Worm (Caenorhabditis elegans) whole organism, L1 larva: ENCODE data around the gene srb-19.

Source experiments
- C04F5.9 ChIP-seq: sonication (generic microtip); optimal IDR thresholded peaks from 2 replicates; lab custom pipeline; 2016; ENCODE audit warnings: missing genetic modification characterization, missing compliant biosample characterization
- aha-1 ChIP-seq: fragments of 150-350 bp; optimal IDR thresholded peaks from 2 replicates; lab custom pipeline; 2014; ENCODE audit warnings: missing biosample characterization, missing genetic modification characterization
- alr-1 ChIP-seq: fragments of 200-800 bp; sonication (Bioruptor generic); optimal IDR thresholded peaks from 2 replicates; lab custom pipeline; 2018; ENCODE audit warnings: borderline replicate concordance, mild to moderate bottlenecking, missing genetic modification characterization, missing compliant biosample characterization
- blmp-1 ChIP-seq: fragments of 150-350 bp; optimal IDR thresholded peaks from 2 replicates; lab custom pipeline; 2014; ENCODE audit warnings: missing biosample characterization, missing genetic modification characterization
- ceh-82 ChIP-seq, 3 experiments: fragments of 150-350 bp in 1 of 3; sonication (generic microtip) in 2 of 3; optimal IDR thresholded peaks; 2 replicates each; lab custom pipeline; 2014 to 2017; ENCODE audit warnings: missing biosample characterization in 3 of 3, missing genetic modification characterization in 3 of 3
- ces-1 ChIP-seq: fragments of 150-350 bp; optimal IDR thresholded peaks from 2 replicates; lab custom pipeline; 2014; ENCODE audit warnings: missing biosample characterization, missing genetic modification reagents, missing genetic modification characterization
- dpl-1 ChIP-seq, 3 experiments: fragments of 150-350 bp in 2 of 3; sonication (generic microtip) in 1 of 3; optimal IDR thresholded peaks; 2 replicates each; lab custom pipeline; 2014 to 2017; ENCODE audit warnings: missing biosample characterization in 3 of 3, missing genetic modification characterization in 3 of 3, missing genetic modification reagents in 3 of 3
- dsc-1 ChIP-seq: sonication (generic microtip); optimal IDR thresholded peaks from 2 replicates; lab custom pipeline; 2016; ENCODE audit warnings: mild to moderate bottlenecking, missing genetic modification characterization, missing compliant biosample characterization
- efl-1 ChIP-seq, 4 experiments: fragments of 150-350 bp; optimal IDR thresholded peaks in 3 of 4; peaks in 1 of 4; 1 replicate in 1 of 4; 2 replicates in 3 of 4; lab custom pipeline; 2014; ENCODE audit warnings: missing biosample characterization in 2 of 4, missing genetic modification characterization in 2 of 4, missing genetic modification reagents in 2 of 4
- egl-13 ChIP-seq: sonication (generic microtip); optimal IDR thresholded peaks from 2 replicates; lab custom pipeline; 2016; ENCODE audit warnings: missing genotype, missing genetic modification reagents, missing genetic modification characterization, missing compliant biosample characterization
- elt-3 ChIP-seq, 6 experiments: fragments of 150-350 bp in 1 of 6; sonication (generic microtip); optimal IDR thresholded peaks; 2 replicates each; lab custom pipeline; 2017 to 2018; ENCODE audit warnings: missing biosample characterization in 6 of 6, missing genetic modification characterization in 6 of 6, inconsistent platforms in 1 of 6
- fkh-4 ChIP-seq: sonication (generic microtip); optimal IDR thresholded peaks from 2 replicates; lab custom pipeline; 2016; ENCODE audit warnings: missing compliant biosample characterization, missing genetic modification characterization, borderline replicate concordance
- fkh-8 ChIP-seq: sonication (generic microtip); optimal IDR thresholded peaks from 2 replicates; lab custom pipeline; 2016; ENCODE audit warnings: mild to moderate bottlenecking, missing genetic modification characterization, missing compliant biosample characterization
- grh-1 ChIP-seq: fragments of 200-800 bp; sonication (Bioruptor generic); IDR thresholded peaks from 2 replicates; pipeline ENCODE4 v1.3.6; 2022; ENCODE audit warnings: missing genetic modification reagents, missing genetic modification characterization, missing compliant biosample characterization
- hlh-4 ChIP-seq: sonication (generic microtip); optimal IDR thresholded peaks from 2 replicates; lab custom pipeline; 2016; ENCODE audit warnings: mild to moderate bottlenecking, missing genetic modification characterization, missing compliant biosample characterization
- hpl-2 ChIP-seq: fragments of 150-350 bp; optimal IDR thresholded peaks from 2 replicates; lab custom pipeline; 2014; ENCODE audit warnings: missing biosample characterization, missing genetic modification reagents, missing genetic modification characterization
- lin-14 ChIP-seq: fragments of 200-800 bp; sonication (Bioruptor generic); optimal IDR thresholded peaks from 2 replicates; lab custom pipeline; 2018; ENCODE audit warnings: mild to moderate bottlenecking, missing genetic modification characterization, moderate library complexity, missing compliant biosample characterization
- lin-15B ChIP-seq: fragments of 150-350 bp; sonication (generic microtip); optimal IDR thresholded peaks from 3 replicates; lab custom pipeline; 2014; ENCODE audit warnings: missing biosample characterization, missing genetic modification characterization
- mef-2 ChIP-seq: fragments of 150-350 bp; optimal IDR thresholded peaks from 2 replicates; lab custom pipeline; 2014; ENCODE audit warnings: missing biosample characterization, missing genetic modification characterization
- nhr-11 ChIP-seq: fragments of 150-350 bp; optimal IDR thresholded peaks from 2 replicates; lab custom pipeline; 2014; ENCODE audit warnings: missing biosample characterization, missing genetic modification characterization
- nhr-20 ChIP-seq: sonication (generic microtip); optimal IDR thresholded peaks from 2 replicates; lab custom pipeline; 2016; ENCODE audit warnings: mild to moderate bottlenecking, missing genetic modification characterization, missing compliant biosample characterization
- nhr-28 ChIP-seq: fragments of 150-350 bp; optimal IDR thresholded peaks from 2 replicates; lab custom pipeline; 2014; ENCODE audit warnings: missing biosample characterization, missing genetic modification characterization
- nhr-47 ChIP-seq: sonication (generic microtip); optimal IDR thresholded peaks from 2 replicates; lab custom pipeline; 2016; ENCODE audit warnings: mild to moderate bottlenecking, missing genetic modification characterization, moderate library complexity, missing compliant biosample characterization
- nhr-90 ChIP-seq: sonication (generic microtip); optimal IDR thresholded peaks from 2 replicates; lab custom pipeline; 2016; ENCODE audit warnings: mild to moderate bottlenecking, missing genetic modification characterization, missing compliant biosample characterization; ENCODE audit not compliant: poor library complexity
- pqm-1 ChIP-seq: sonication (generic microtip); optimal IDR thresholded peaks from 3 replicates; lab custom pipeline; 2017; ENCODE audit warnings: missing biosample characterization, missing genetic modification characterization
- snu-23 ChIP-seq: sonication (generic microtip); optimal IDR thresholded peaks from 2 replicates; lab custom pipeline; 2016; ENCODE audit warnings: missing genetic modification characterization, missing compliant biosample characterization
- swsn-7 ChIP-seq: sonication (generic microtip); optimal IDR thresholded peaks from 2 replicates; lab custom pipeline; 2016; ENCODE audit warnings: missing genetic modification characterization, missing compliant biosample characterization
- tbx-2 ChIP-seq: sonication (generic microtip); optimal IDR thresholded peaks from 2 replicates; lab custom pipeline; 2016; ENCODE audit warnings: missing genetic modification characterization, missing compliant biosample characterization
- vab-15 ChIP-seq: sonication (generic microtip); optimal IDR thresholded peaks from 2 replicates; lab custom pipeline; 2017; ENCODE audit warnings: missing genotype, mild to moderate bottlenecking, missing genetic modification characterization, missing compliant biosample characterization
- zag-1 ChIP-seq: fragments of 150-350 bp; optimal IDR thresholded peaks from 2 replicates; lab custom pipeline; 2014; ENCODE audit warnings: missing biosample characterization, missing genetic modification characterization
- ztf-4 ChIP-seq: fragments of 150-350 bp; optimal IDR thresholded peaks from 2 replicates; lab custom pipeline; 2014; ENCODE audit warnings: missing biosample characterization, missing genetic modification characterization

Gene srb-19

ce11 chrV:7492924-7493323 is 27.1 kb downstream of the srb-19 start, which contains the start of gene srbc-10:
Gene srbc-10, minus strand, starts transcription at chrV:7493024.
- no peak for TF ChIP-seq nhr-11
- no peak for TF ChIP-seq efl-1 (optimal IDR thresholded peaks at IDR 0.05; lab: Kevin White, UChicago)
- TF ChIP-seq efl-1 (GFP tag; optimal IDR thresholded peaks at IDR 0.05 in 1 of 2; lab: Kevin White, UChicago): peak in 1 of 2 experiments; percentile 55
- TF ChIP-seq, all 84 proteins: peak for 1

- TF ChIP-seq elt-3 (tag; optimal IDR thresholded peaks at IDR 0.05; lab: Kevin White, UChicago): no peak
- no peak for TF ChIP-seq pqm-1 (tag; lab: Kevin White, UChicago)
- TF ChIP-seq nhr-28 (tag; lab: Kevin White, UChicago): no peak
- no peak for TF ChIP-seq ceh-82 (tag; optimal IDR thresholded peaks at IDR 0.05; lab: Kevin White, UChicago)
- no peak for TF ChIP-seq swsn-7 (tag; lab: Kevin White, UChicago)
- TF ChIP-seq nhr-47 (tag; lab: Kevin White, UChicago): no peak
- TF ChIP-seq nhr-20 (tag; lab: Kevin White, UChicago): no peak
- no peak for TF ChIP-seq dsc-1 (tag; lab: Kevin White, UChicago)
- TF ChIP-seq ztf-4: no peak
- no peak for TF ChIP-seq snu-23 (GFP tag; lab: Kevin White, UChicago)
- TF ChIP-seq aha-1: no peak
- no peak for TF ChIP-seq fkh-4 (tag; lab: Kevin White, UChicago)
These were observed 29.6 kb downstream of the srb-19 start, which contains the start of gene srbc-9 for ce11 chrV:7490340-7490739. Gene srbc-9, minus strand, starts transcription at chrV:7490440.

- TF ChIP-seq alr-1 (tag; lab: Kevin White, UChicago): no peak
These were observed 32.5 kb downstream of the srb-19 start, which contains the start of gene srbc-7 for ce11 chrV:7487518-7487917. Gene srbc-7, minus strand, starts transcription at chrV:7487618.

ce11 chrV:7485000-7485399 is 35.0 kb downstream of the srb-19 start, which contains the start of gene srbc-8:
Gene srbc-8, minus strand, starts transcription at chrV:7485100.
- no peak for TF ChIP-seq zag-1 (tag; lab: Kevin White, UChicago)
- no peak for TF ChIP-seq efl-1 (optimal IDR thresholded peaks at IDR 0.05; lab: Kevin White, UChicago)
- TF ChIP-seq efl-1 (GFP tag; optimal IDR thresholded peaks at IDR 0.05 in 1 of 2; lab: Kevin White, UChicago): peak in 1 of 2 experiments; percentile 22
- TF ChIP-seq nhr-90 (tag; lab: Kevin White, UChicago): no peak
- TF ChIP-seq grh-1 (GFP tag; lab: Robert Waterston, UW): no peak

ce11 chrV:7480949-7481348 is 39.0 kb downstream of the srb-19 start, which contains the start of gene C18B10.6:
Gene C18B10.6, minus strand, starts transcription at chrV:7481049.
- no peak for TF ChIP-seq efl-1 (optimal IDR thresholded peaks at IDR 0.05; lab: Kevin White, UChicago)
- peak in 1 of 2 experiments; percentile 57 for TF ChIP-seq efl-1 (GFP tag; optimal IDR thresholded peaks at IDR 0.05 in 1 of 2; lab: Kevin White, UChicago)
- no peak for TF ChIP-seq lin-15B (tag; lab: Kevin White, UChicago)

ce11 chrV:7478404-7478803 is 41.6 kb downstream of the srb-19 start, which contains the start of gene str-190:
Gene str-190, minus strand, starts transcription at chrV:7478504.
- no peak for TF ChIP-seq ces-1 (GFP tag; lab: Kevin White, UChicago)
- TF ChIP-seq lin-14 (GFP tag; lab: Kevin White, UChicago): no peak
- TF ChIP-seq blmp-1 (tag; lab: Kevin White, UChicago): no peak
- no peak for TF ChIP-seq mef-2 (tag; lab: Kevin White, UChicago)
- TF ChIP-seq vab-15 (tag; lab: Kevin White, UChicago): no peak
- no peak for TF ChIP-seq hpl-2 (GFP tag; lab: Kevin White, UChicago)
- TF ChIP-seq C04F5.9 (tag; lab: Kevin White, UChicago): no peak
- no peak for TF ChIP-seq tbx-2 (tag; lab: Kevin White, UChicago)
- TF ChIP-seq dpl-1 (GFP tag; optimal IDR thresholded peaks at IDR 0.05; lab: Kevin White, UChicago): no peak

ce11 chrV:7476766-7477165 is 43.2 kb downstream of the srb-19 start, which contains the start of gene srh-125:
Gene srh-125, minus strand, starts transcription at chrV:7476866.
- TF ChIP-seq hlh-4 (tag; lab: Kevin White, UChicago): peak; percentile 63
- no peak for TF ChIP-seq egl-13 (tag; lab: Kevin White, UChicago)
- TF ChIP-seq fkh-8 (tag; lab: Kevin White, UChicago): peak; percentile 15
- TF ChIP-seq, all 84 proteins: peak for 2
